Worm (Caenorhabditis elegans) whole organism, L4 larva: ENCODE measurements around the gene his-18.

Experiments
- F10B5.3 ChIP-seq: sonication (generic microtip); optimal IDR thresholded peaks from 2 replicates; lab custom pipeline; 2016; ENCODE audit warnings: mild to moderate bottlenecking, missing genetic modification characterization, missing compliant biosample characterization
- F49E8.2 ChIP-seq: sonication (generic microtip); optimal IDR thresholded peaks from 2 replicates; lab custom pipeline; 2016; ENCODE audit warnings: missing compliant biosample characterization, mild to moderate bottlenecking, missing genetic modification characterization, borderline replicate concordance
- T26A8.4 ChIP-seq: fragments of 200-800 bp; sonication (Bioruptor generic); IDR thresholded peaks from 2 replicates; pipeline ENCODE4 v1.3.6; 2022; ENCODE audit warnings: missing genetic modification characterization, missing compliant biosample characterization
- aha-1 ChIP-seq: fragments of 150-350 bp; peaks from one replicate; lab custom pipeline; 2014; ENCODE audit warnings: missing biosample characterization, missing genetic modification characterization
- ama-1 ChIP-seq: fragments of 150-350 bp; optimal IDR thresholded peaks from 2 replicates; lab custom pipeline; 2014; ENCODE audit warnings: inconsistent platforms, mixed read lengths
- arid-1 ChIP-seq: fragments of 200-800 bp; sonication (Bioruptor generic); conservative IDR thresholded peaks from 2 replicates; pipeline ENCODE4 v1.3.6; 2022; ENCODE audit warnings: missing genetic modification reagents, missing genetic modification characterization, missing compliant biosample characterization
- ceh-20 ChIP-seq: fragments of 200-800 bp; sonication (Bioruptor generic); IDR thresholded peaks from 2 replicates; pipeline ENCODE4 v1.3.6; 2022; ENCODE audit warnings: missing genetic modification reagents, missing genetic modification characterization, missing compliant biosample characterization
- ceh-32 ChIP-seq: sonication (generic microtip); optimal IDR thresholded peaks from 2 replicates; lab custom pipeline; 2016; ENCODE audit warnings: mild to moderate bottlenecking, missing genetic modification characterization, missing compliant biosample characterization; ENCODE audit not compliant: poor library complexity
- ceh-44 ChIP-seq: fragments of 200-800 bp; sonication (Bioruptor generic); IDR thresholded peaks from 2 replicates; pipeline ENCODE4 v1.3.6; 2022; ENCODE audit warnings: missing genetic modification reagents, missing genetic modification characterization, missing compliant biosample characterization
- cey-2 ChIP-seq: sonication (generic microtip); optimal IDR thresholded peaks from 3 replicates; lab custom pipeline; 2017; ENCODE audit warnings: missing genetic modification characterization, mild to moderate bottlenecking, missing compliant biosample characterization, antibody characterized with exemption, borderline replicate concordance; ENCODE audit not compliant: insufficient read depth
- daf-16 ChIP-seq, 3 experiments: sonication (generic microtip); optimal IDR thresholded peaks; 2 replicates each; lab custom pipeline; 2016 to 2017; ENCODE audit warnings: missing genetic modification characterization in 3 of 3, missing genetic modification reagents in 3 of 3, mild to moderate bottlenecking in 2 of 3, missing compliant biosample characterization in 2 of 3, missing biosample characterization in 1 of 3, moderate library complexity in 1 of 3
- dmd-6 ChIP-seq: fragments of 200-800 bp; sonication (Bioruptor generic); IDR thresholded peaks from 2 replicates; pipeline ENCODE4 v1.3.6; 2022; ENCODE audit warnings: missing genetic modification reagents, missing genetic modification characterization, missing compliant biosample characterization
- dmd-8 ChIP-seq: fragments of 200-800 bp; sonication (Bioruptor generic); IDR thresholded peaks from 2 replicates; pipeline ENCODE4 v1.3.6; 2022; ENCODE audit warnings: missing genetic modification characterization, missing compliant biosample characterization
- duxl-1 ChIP-seq: sonication (generic microtip); optimal IDR thresholded peaks from 2 replicates; lab custom pipeline; 2016; ENCODE audit warnings: mild to moderate bottlenecking, missing genetic modification characterization, moderate library complexity, missing compliant biosample characterization; ENCODE audit not compliant: poor library complexity
- egl-27 ChIP-seq: sonication (generic microtip); optimal IDR thresholded peaks from 3 replicates; lab custom pipeline; 2017; ENCODE audit warnings: missing biosample characterization, missing genetic modification reagents, missing genetic modification characterization
- egl-43 ChIP-seq: fragments of 200-800 bp; sonication (Bioruptor generic); IDR thresholded peaks from 2 replicates; pipeline ENCODE4 v1.3.6; 2022; ENCODE audit warnings: missing genetic modification reagents, missing genetic modification characterization, missing compliant biosample characterization
- hlh-11 ChIP-seq: fragments of 200-800 bp; sonication (Bioruptor generic); optimal IDR thresholded peaks from 2 replicates; lab custom pipeline; 2018; ENCODE audit warnings: mild to moderate bottlenecking, missing genetic modification characterization, missing compliant biosample characterization
- hmg-1.1 ChIP-seq: fragments of 200-800 bp; sonication (Bioruptor generic); IDR thresholded peaks from 2 replicates; pipeline ENCODE4 v1.3.6; 2022; ENCODE audit warnings: missing genetic modification reagents, missing genetic modification characterization, missing compliant biosample characterization
- lim-7 ChIP-seq: fragments of 200-800 bp; sonication (Bioruptor generic); IDR thresholded peaks from 2 replicates; pipeline ENCODE4 v1.3.6; 2022; ENCODE audit warnings: missing genetic modification characterization, missing compliant biosample characterization
- lin-1 ChIP-seq: fragments of 200-800 bp; sonication (Bioruptor generic); IDR thresholded peaks from 2 replicates; pipeline ENCODE4 v1.3.6; 2022; ENCODE audit warnings: missing genetic modification reagents, missing genetic modification characterization, missing compliant biosample characterization
- lin-15B ChIP-seq: fragments of 150-350 bp; sonication (generic microtip); optimal IDR thresholded peaks from 3 replicates; lab custom pipeline; 2014; ENCODE audit warnings: missing biosample characterization, missing genetic modification characterization
- madf-5 ChIP-seq, 2 experiments: fragments of 200-800 bp; sonication (Bioruptor generic); IDR thresholded peaks; 2 replicates each; pipeline ENCODE4 v1.3.6; 2022; ENCODE audit warnings: missing compliant biosample characterization in 2 of 2, missing genetic modification characterization in 2 of 2
- madf-9 ChIP-seq: fragments of 200-800 bp; sonication (Bioruptor generic); conservative IDR thresholded peaks from 2 replicates; pipeline ENCODE4 v1.3.6; 2022; ENCODE audit warnings: missing genetic modification reagents, missing genetic modification characterization, missing compliant biosample characterization
- mep-1 ChIP-seq: fragments of 150-350 bp; sonication (generic microtip); optimal IDR thresholded peaks from 3 replicates; lab custom pipeline; 2014; ENCODE audit warnings: missing biosample characterization, missing genetic modification characterization
- nhr-111 ChIP-seq: fragments of 200-800 bp; sonication (Bioruptor generic); optimal IDR thresholded peaks from 2 replicates; lab custom pipeline; 2018; ENCODE audit warnings: mild to moderate bottlenecking, missing genetic modification characterization, missing compliant biosample characterization
- nhr-25 ChIP-seq: sonication (generic microtip); optimal IDR thresholded peaks from 2 replicates; lab custom pipeline; 2017; ENCODE audit warnings: missing genetic modification characterization, mild to moderate bottlenecking, missing compliant biosample characterization, antibody characterized with exemption, moderate library complexity, borderline replicate concordance; ENCODE audit not compliant: insufficient read depth
- nhr-42 ChIP-seq: fragments of 200-800 bp; sonication (Bioruptor generic); IDR thresholded peaks from 2 replicates; pipeline ENCODE4 v1.3.6; 2022; ENCODE audit warnings: missing genetic modification characterization, missing compliant biosample characterization
- pha-4 ChIP-seq, 2 experiments: fragments of 150-350 bp in 1 of 2; fragments of 200-800 bp in 1 of 2; sonication (Bioruptor generic) in 1 of 2; IDR thresholded peaks in 1 of 2; optimal IDR thresholded peaks in 1 of 2; 2 replicates each; pipeline versions ENCODE4 v1.3.6 to Lab custom; 2014 to 2022; ENCODE audit warnings: missing genetic modification characterization in 2 of 2, missing genetic modification reagents in 2 of 2, missing biosample characterization in 1 of 2, missing compliant biosample characterization in 1 of 2
- php-3 ChIP-seq: fragments of 200-800 bp; sonication (Bioruptor generic); IDR thresholded peaks from 2 replicates; pipeline ENCODE4 v1.3.6; 2022; ENCODE audit warnings: missing genetic modification reagents, missing genetic modification characterization, missing compliant biosample characterization
- rbr-2 ChIP-seq: sonication (generic microtip); optimal IDR thresholded peaks from 2 replicates; lab custom pipeline; 2016; ENCODE audit warnings: missing genotype, missing genetic modification characterization, missing compliant biosample characterization
- sdz-12 ChIP-seq: fragments of 200-800 bp; sonication (Bioruptor generic); optimal IDR thresholded peaks from 2 replicates; lab custom pipeline; 2018; ENCODE audit warnings: mild to moderate bottlenecking, missing genetic modification characterization, missing compliant biosample characterization
- set-16 ChIP-seq: fragments of 200-800 bp; sonication (Bioruptor generic); IDR thresholded peaks from 2 replicates; pipeline ENCODE4 v1.3.6; 2022; ENCODE audit warnings: missing genetic modification reagents, missing genetic modification characterization, missing compliant biosample characterization
- snpc-1.2 ChIP-seq: fragments of 200-800 bp; sonication (Bioruptor generic); IDR thresholded peaks from 2 replicates; pipeline ENCODE4 v1.3.6; 2022; ENCODE audit warnings: missing genetic modification reagents, missing genetic modification characterization, missing compliant biosample characterization
- unc-62 ChIP-seq, 3 experiments: fragments of 150-350 bp in 1 of 3; sonication (generic microtip); optimal IDR thresholded peaks in 2 of 3; peaks in 1 of 3; 1 replicate in 1 of 3; 2 replicates in 2 of 3; lab custom pipeline; 2014 to 2017; ENCODE audit warnings: missing biosample characterization in 3 of 3, missing genetic modification characterization in 3 of 3, missing genetic modification reagents in 3 of 3, missing genotype in 1 of 3
- vab-7 ChIP-seq: fragments of 200-800 bp; sonication (Bioruptor generic); IDR thresholded peaks from 2 replicates; pipeline ENCODE4 v1.3.6; 2022; ENCODE audit warnings: missing genetic modification reagents, missing genetic modification characterization, missing compliant biosample characterization
- zip-2 ChIP-seq: fragments of 150-350 bp; optimal IDR thresholded peaks from 2 replicates; lab custom pipeline; 2014; ENCODE audit warnings: missing biosample characterization, missing genetic modification characterization
- ztf-7 ChIP-seq: fragments of 150-350 bp; optimal IDR thresholded peaks from 2 replicates; lab custom pipeline; 2014; ENCODE audit warnings: missing biosample characterization, missing genetic modification characterization

The his-18 gene

DNA sequence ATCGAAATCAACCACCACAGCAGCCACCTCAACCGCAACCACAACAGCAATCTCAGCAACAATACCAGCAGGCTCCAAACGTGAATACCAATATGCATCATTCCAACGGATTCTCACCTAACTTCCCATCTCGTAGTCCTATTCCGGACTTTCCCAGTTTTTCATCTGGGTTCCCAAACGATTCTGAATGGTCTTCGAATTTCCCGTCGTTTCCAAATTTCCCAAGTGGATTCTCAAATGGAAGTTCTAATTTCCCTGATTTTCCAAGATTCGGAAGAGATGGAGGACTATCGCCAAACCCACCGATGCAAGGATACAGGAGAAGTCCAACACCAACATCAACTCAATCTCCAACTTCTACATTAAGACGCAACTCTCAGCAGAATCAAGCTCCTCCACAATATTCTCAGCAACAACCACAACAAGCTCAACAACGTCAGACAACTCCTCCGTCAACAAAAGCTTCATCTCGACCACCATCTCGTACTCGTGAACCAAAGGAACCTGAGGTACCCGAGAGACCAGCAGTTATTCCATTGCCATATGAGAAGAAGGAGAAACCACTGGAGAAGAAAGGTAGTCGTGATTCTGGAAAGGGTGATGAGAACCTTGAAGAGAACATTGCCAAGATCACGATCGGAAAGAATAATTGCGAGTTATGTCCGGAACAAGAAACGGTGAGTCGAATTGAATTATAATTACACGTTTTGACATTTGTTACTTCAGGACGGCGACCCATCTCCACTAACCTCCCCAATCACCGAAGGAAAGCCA is 39.6 kb downstream of the his-18 start:
- no peak for TF ChIP-seq zip-2 (tag; lab: Kevin White, UChicago)
- no peak for TF ChIP-seq lim-7
- 0 out of 2 replicates have a peak, but pooled peaks have one; percentile 25 for TF ChIP-seq pha-4 (GFP tag; IDR thresholded peaks at IDR 0.05; lab: Robert Waterston, UW)
- no peak for TF ChIP-seq pha-4 (tag; optimal IDR thresholded peaks at IDR 0.05; lab: Kevin White, UChicago)
- peak; percentile 24 for TF ChIP-seq aha-1 (tag; lab: Kevin White, UChicago)
- 0 out of 2 replicates have a peak, but pooled peaks have one; percentile 16 for TF ChIP-seq snpc-1.2

ce11 chrV:8938445-8938844 is 40.4 kb downstream of the his-18 start:
- TF ChIP-seq mep-1 (tag; lab: Kevin White, UChicago) (no peak), madf-9 (0 out of 2 replicates have a peak, but pooled peaks have one; percentile 5), ceh-20 (GFP tag; lab: Robert Waterston, UW) (no peak), aha-1 (tag; lab: Kevin White, UChicago) (peak; percentile 56), cey-2 (tag; lab: Kevin White, UChicago) (no peak)

DNA sequence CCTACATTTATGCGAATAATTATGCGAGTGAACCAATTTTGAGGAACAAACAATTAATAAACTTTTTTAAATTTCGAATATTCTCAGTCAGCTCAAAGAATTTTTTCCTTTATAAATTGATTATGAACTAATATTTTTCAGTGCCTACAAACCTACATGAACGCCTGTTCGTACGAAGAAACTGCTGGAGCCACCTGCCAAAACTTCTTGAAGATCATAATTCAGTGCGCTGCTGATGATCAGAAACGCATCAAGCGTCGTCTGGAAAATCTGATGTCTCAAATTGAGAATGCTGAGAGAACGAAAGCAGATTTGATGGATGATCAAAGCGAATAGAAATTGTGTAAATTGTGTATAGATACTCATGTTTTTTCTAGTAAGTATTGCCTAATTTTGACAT is 40.9 kb downstream of the his-18 start:
- TF ChIP-seq dmd-8 (GFP tag; lab: Robert Waterston, UW): 0 out of 2 replicates have a peak, but pooled peaks have one; percentile 57
- peak in 1 of 2 experiments; percentile 12 for TF ChIP-seq unc-62 (GFP tag; optimal IDR thresholded peaks at IDR 0.05 in 1 of 2; lab: Kevin White, UChicago)
- no peak for TF ChIP-seq unc-62 (tag; optimal IDR thresholded peaks at IDR 0.05; lab: Kevin White, UChicago)
- TF ChIP-seq ztf-7: no peak
- TF ChIP-seq lin-15B (tag; lab: Kevin White, UChicago): no peak
- TF ChIP-seq vab-7: peak; percentile 18; the same call in 1 of the 2 replicates
- TF ChIP-seq ceh-32 (tag; lab: Kevin White, UChicago): no peak
- TF ChIP-seq nhr-42 (GFP tag; lab: Robert Waterston, UW): no peak
- peak; percentile 35; the same call in 1 of the 2 replicates for TF ChIP-seq lim-7
- 0 out of 4 replicates have a peak, but pooled peaks of 1 of the 2 experiments have one; percentile 37 for TF ChIP-seq madf-5 (GFP tag; IDR thresholded peaks at IDR 0.05; lab: Robert Waterston, UW)
- TF ChIP-seq lin-1 (GFP tag; lab: Robert Waterston, UW): no peak
- TF ChIP-seq daf-16 (GFP tag; optimal IDR thresholded peaks at IDR 0.05; lab: Kevin White, UChicago): no peak
- TF ChIP-seq daf-16 (tag; optimal IDR thresholded peaks at IDR 0.05; lab: Kevin White, UChicago): no peak

- 0 out of 2 replicates have a peak, but pooled peaks have one; percentile 48 for TF ChIP-seq php-3 (GFP tag; lab: Robert Waterston, UW)
- peak; percentile 11 for TF ChIP-seq rbr-2 (tag; lab: Kevin White, UChicago)
- TF ChIP-seq sdz-12 (GFP tag; lab: Kevin White, UChicago): peak; percentile 54
- TF ChIP-seq lin-1 (GFP tag; lab: Robert Waterston, UW): peak; percentile 87
- TF ChIP-seq madf-9: peak; percentile 57; the same call in 1 of the 2 replicates
- peak; percentile 55 for TF ChIP-seq zip-2 (tag; lab: Kevin White, UChicago)
- TF ChIP-seq daf-16 (GFP tag; optimal IDR thresholded peaks at IDR 0.05; lab: Kevin White, UChicago): peak in 1 of 2 experiments; percentile 58
- TF ChIP-seq daf-16 (tag; optimal IDR thresholded peaks at IDR 0.05; lab: Kevin White, UChicago): peak; percentile 42
- TF ChIP-seq nhr-25 (tag; lab: Kevin White, UChicago): peak; percentile 12
- peak; percentile 53; the same call in 1 of the 2 replicates for TF ChIP-seq arid-1 (GFP tag; lab: Robert Waterston, UW)
- TF ChIP-seq F10B5.3 (tag; lab: Kevin White, UChicago): no peak
- no peak for TF ChIP-seq egl-27 (tag; lab: Kevin White, UChicago)
- TF ChIP-seq egl-43 (GFP tag; lab: Robert Waterston, UW): no peak
- 0 out of 2 replicates have a peak, but pooled peaks have one; percentile 13 for TF ChIP-seq hmg-1.1
- TF ChIP-seq lim-7: 0 out of 2 replicates have a peak, but pooled peaks have one; percentile 35
- peak; percentile 59 for TF ChIP-seq ama-1
- no peak for TF ChIP-seq nhr-111 (GFP tag; lab: Kevin White, UChicago)
- TF ChIP-seq T26A8.4 (GFP tag; lab: Robert Waterston, UW): peak; percentile 77
- peak; percentile 54 for TF ChIP-seq pha-4 (GFP tag; IDR thresholded peaks at IDR 0.05; lab: Robert Waterston, UW)
- no peak for TF ChIP-seq pha-4 (tag; optimal IDR thresholded peaks at IDR 0.05; lab: Kevin White, UChicago)
- peak; percentile 47 for TF ChIP-seq hlh-11 (tag; lab: Kevin White, UChicago)
- TF ChIP-seq duxl-1 (tag; lab: Kevin White, UChicago): no peak
- peak; percentile 87 for TF ChIP-seq aha-1 (tag; lab: Kevin White, UChicago)
- TF ChIP-seq dmd-6: 0 out of 2 replicates have a peak, but pooled peaks have one; percentile 14
- 0 out of 2 replicates have a peak, but pooled peaks have one; percentile 13 for TF ChIP-seq vab-7
- no peak for TF ChIP-seq ztf-7
- no peak for TF ChIP-seq F49E8.2 (tag; lab: Kevin White, UChicago)
- TF ChIP-seq ceh-44 (GFP tag; lab: Robert Waterston, UW): no peak
- TF ChIP-seq set-16 (GFP tag; lab: Robert Waterston, UW): no peak
Observed at ce11 chrV:8939424-8940065, 41.5 kb downstream of the his-18 start.
